Fruit fly (Drosophila melanogaster) whole organism, pupa: ENCODE data around the gene LManII.

Source experiments
- CG10348 ChIP-seq: fragments of 200-800 bp; sonication (Bioruptor generic); IDR thresholded peaks from 2 replicates; pipeline ENCODE4 v1.3.6; 2022; ENCODE audit warnings: missing biosample characterization, missing genetic modification characterization
- CG14655 ChIP-seq: fragments of 200-800 bp; sonication (Bioruptor generic); optimal IDR thresholded peaks from 3 replicates; lab custom pipeline; 2017; ENCODE audit warnings: mild to moderate bottlenecking, missing biosample characterization, missing genetic modification reagents, missing genetic modification characterization
- CG15710 ChIP-seq: fragments of 200-800 bp; sonication (Bioruptor generic); optimal IDR thresholded peaks from 2 replicates; lab custom pipeline; 2018; ENCODE audit warnings: missing biosample characterization, mild to moderate bottlenecking, missing genetic modification characterization, moderate library complexity
- CG34367 ChIP-seq: fragments of 200-800 bp; sonication (Bioruptor generic); optimal IDR thresholded peaks from 2 replicates; lab custom pipeline; 2018; ENCODE audit warnings: missing biosample characterization, mild to moderate bottlenecking, missing genetic modification characterization
- CG4496 ChIP-seq: fragments of 200-800 bp; sonication (Bioruptor generic); IDR thresholded peaks from 3 replicates; pipeline ENCODE4 v1.3.6; 2022; ENCODE audit warnings: missing biosample characterization, missing genetic modification characterization
- CG8159 ChIP-seq: fragments of 200-800 bp; sonication (Bioruptor generic); optimal IDR thresholded peaks from 3 replicates; lab custom pipeline; 2018; ENCODE audit warnings: missing biosample characterization, mild to moderate bottlenecking, missing genetic modification characterization, moderate library complexity
- CG8301 ChIP-seq: fragments of 200-800 bp; sonication (Bioruptor generic); optimal IDR thresholded peaks from 2 replicates; lab custom pipeline; 2018; ENCODE audit warnings: missing biosample characterization, mild to moderate bottlenecking, missing genetic modification characterization
- D1 ChIP-seq: fragments of 200-800 bp; sonication (Bioruptor generic); optimal IDR thresholded peaks from 2 replicates; lab custom pipeline; 2018; ENCODE audit warnings: missing biosample characterization, mild to moderate bottlenecking, missing genetic modification characterization, moderate library complexity
- EcR ChIP-seq: fragments of 200-800 bp; sonication (Bioruptor generic); optimal IDR thresholded peaks from 3 replicates; lab custom pipeline; 2019; ENCODE audit warnings: missing biosample characterization, missing genetic modification characterization, mild to moderate bottlenecking, moderate library complexity, missing genetic modification reagents
- Ets98B ChIP-seq: fragments of 200-800 bp; sonication (Bioruptor generic); IDR thresholded peaks from 2 replicates; pipeline ENCODE4 v1.3.6; 2022; ENCODE audit warnings: missing biosample characterization, missing genetic modification characterization
- Pif1A ChIP-seq: fragments of 200-800 bp; sonication (Bioruptor generic); optimal IDR thresholded peaks from 3 replicates; lab custom pipeline; 2016; ENCODE audit warnings: missing biosample characterization, missing genetic modification characterization
- Pif1B ChIP-seq: fragments of 200-800 bp; sonication (Bioruptor generic); optimal IDR thresholded peaks from 3 replicates; lab custom pipeline; 2016; ENCODE audit warnings: missing biosample characterization, missing genetic modification characterization
- gl ChIP-seq: fragments of 200-800 bp; sonication (Bioruptor generic); optimal IDR thresholded peaks from 2 replicates; lab custom pipeline; 2018; ENCODE audit warnings: missing biosample characterization, mild to moderate bottlenecking, missing genetic modification characterization

DNA sequence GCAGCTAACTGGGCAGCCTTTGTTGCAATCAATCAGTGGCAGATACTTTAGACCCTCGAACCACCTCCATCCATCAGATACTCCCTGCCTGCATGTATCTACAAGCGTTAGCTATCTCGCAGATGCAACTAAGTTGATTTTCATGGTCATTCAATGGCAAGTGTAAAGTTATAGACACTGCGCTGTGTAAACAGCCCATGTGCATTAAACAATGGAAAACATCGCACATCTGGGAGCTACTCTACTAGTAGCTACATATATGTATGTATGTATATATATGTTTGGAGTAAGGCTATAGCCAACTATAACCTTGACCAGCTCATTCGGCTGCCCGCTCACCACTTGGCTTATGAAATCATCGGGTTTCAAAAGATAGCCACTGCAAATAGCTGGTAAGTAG lies 12.8 kb downstream of the LManII start:
- TF ChIP-seq CG15710 (tag; lab: Kevin White, UChicago) (no peak), EcR (no peak), Pif1B (GFP tag; lab: Kevin White, UChicago) (no peak), Ets98B (GFP tag; lab: Robert Waterston, UW) (no peak), CG10348 (GFP tag; lab: Robert Waterston, UW) (no peak), CG8159 (tag; lab: Kevin White, UChicago) (no peak), CG4496 (GFP tag; lab: Robert Waterston, UW) (no peak), CG8301 (tag; lab: Kevin White, UChicago) (no peak), Pif1A (GFP tag; lab: Kevin White, UChicago) (no peak), gl (tag; lab: Kevin White, UChicago) (no peak), CG34367 (no peak), CG14655 (GFP tag; lab: Kevin White, UChicago) (no peak), D1 (no peak)
